Worm (Caenorhabditis elegans) whole organism, young adult: Measurements from ENCODE around the gene C49C3.11.

Source experiments
- C17E4.6 ChIP-seq: fragments of 200-800 bp; sonication (Bioruptor generic); IDR thresholded peaks from 2 replicates; pipeline ENCODE4 v1.3.6; 2022; ENCODE audit warnings: missing genetic modification reagents, missing genetic modification characterization, missing compliant biosample characterization
- D2030.7 ChIP-seq: fragments of 200-800 bp; sonication (Bioruptor generic); IDR thresholded peaks from 2 replicates; pipeline ENCODE4 v1.3.6; 2022; ENCODE audit warnings: missing genetic modification reagents, missing genetic modification characterization, missing compliant biosample characterization
- F33H1.4 ChIP-seq: fragments of 200-800 bp; sonication (Bioruptor generic); IDR thresholded peaks from 2 replicates; pipeline ENCODE4 v1.3.6; 2022; ENCODE audit warnings: missing genetic modification reagents, missing genetic modification characterization, missing compliant biosample characterization
- Y56A3A.18 ChIP-seq: fragments of 200-800 bp; sonication (Bioruptor generic); IDR thresholded peaks from 2 replicates; pipeline ENCODE4 v1.3.6; 2022; ENCODE audit warnings: missing genetic modification reagents, missing genetic modification characterization, missing compliant biosample characterization
- akir-1 ChIP-seq: fragments of 200-800 bp; sonication (Bioruptor generic); optimal IDR thresholded peaks from 2 replicates; lab custom pipeline; 2018; ENCODE audit warnings: mild to moderate bottlenecking, missing genetic modification characterization, moderate library complexity, missing compliant biosample characterization
- aptf-2 ChIP-seq: fragments of 200-800 bp; sonication (Bioruptor generic); conservative IDR thresholded peaks from 2 replicates; pipeline ENCODE4 v1.3.6; 2022; ENCODE audit warnings: missing genetic modification reagents, missing genetic modification characterization, missing compliant biosample characterization
- aptf-3 ChIP-seq: fragments of 200-800 bp; sonication (Bioruptor generic); IDR thresholded peaks from 2 replicates; pipeline ENCODE4 v1.3.6; 2022; ENCODE audit warnings: missing genetic modification characterization, missing compliant biosample characterization
- attf-3 ChIP-seq: fragments of 200-800 bp; sonication (Bioruptor generic); conservative IDR thresholded peaks from 2 replicates; pipeline ENCODE4 v1.3.6; 2022; ENCODE audit warnings: missing genetic modification reagents, missing genetic modification characterization, missing compliant biosample characterization
- attf-5 ChIP-seq: fragments of 200-800 bp; sonication (Bioruptor generic); optimal IDR thresholded peaks from 2 replicates; lab custom pipeline; 2018; ENCODE audit warnings: mild to moderate bottlenecking, missing genetic modification characterization, missing compliant biosample characterization
- attf-6 ChIP-seq: fragments of 200-800 bp; sonication (Bioruptor generic); IDR thresholded peaks from 2 replicates; pipeline ENCODE4 v1.3.6; 2022; ENCODE audit warnings: missing genetic modification reagents, missing genetic modification characterization, missing compliant biosample characterization
- ceh-27 ChIP-seq: fragments of 200-800 bp; sonication (Bioruptor generic); optimal IDR thresholded peaks from 2 replicates; lab custom pipeline; 2018; ENCODE audit warnings: mild to moderate bottlenecking, missing genetic modification characterization, moderate library complexity, missing compliant biosample characterization
- ceh-79 ChIP-seq: sonication (generic microtip); optimal IDR thresholded peaks from 2 replicates; lab custom pipeline; 2017; ENCODE audit warnings: mild to moderate bottlenecking, missing genetic modification characterization, missing compliant biosample characterization
- chd-7 ChIP-seq: sonication (generic microtip); optimal IDR thresholded peaks from 2 replicates; lab custom pipeline; 2016; ENCODE audit warnings: mild to moderate bottlenecking, missing genetic modification characterization, moderate library complexity, missing compliant biosample characterization
- die-1 ChIP-seq: sonication (generic microtip); optimal IDR thresholded peaks from 2 replicates; lab custom pipeline; 2016; ENCODE audit warnings: missing genotype, mild to moderate bottlenecking, missing genetic modification characterization, missing compliant biosample characterization
- dox-1 ChIP-seq: fragments of 200-800 bp; sonication (Bioruptor generic); IDR thresholded peaks from 2 replicates; pipeline ENCODE4 v1.3.6; 2022; ENCODE audit warnings: missing genetic modification reagents, missing genetic modification characterization, missing compliant biosample characterization
- dpff-1 ChIP-seq: sonication (generic microtip); optimal IDR thresholded peaks from 2 replicates; lab custom pipeline; 2017; ENCODE audit warnings: mild to moderate bottlenecking, missing genetic modification characterization, missing compliant biosample characterization
- dpl-1 ChIP-seq: fragments of 150-350 bp; optimal IDR thresholded peaks from 2 replicates; lab custom pipeline; 2014; ENCODE audit warnings: missing biosample characterization, missing genetic modification reagents, missing genetic modification characterization
- ets-4 ChIP-seq: fragments of 200-800 bp; sonication (Bioruptor generic); optimal IDR thresholded peaks from 2 replicates; lab custom pipeline; 2018; ENCODE audit warnings: mild to moderate bottlenecking, missing genetic modification characterization, missing compliant biosample characterization
- fkh-3 ChIP-seq: sonication (generic microtip); optimal IDR thresholded peaks from 2 replicates; lab custom pipeline; 2016; ENCODE audit warnings: mild to moderate bottlenecking, missing genetic modification characterization, missing compliant biosample characterization
- hmg-1.2 ChIP-seq: fragments of 200-800 bp; sonication (Bioruptor generic); IDR thresholded peaks from 2 replicates; pipeline ENCODE4 v1.3.6; 2022; ENCODE audit warnings: missing genetic modification reagents, missing genetic modification characterization, missing compliant biosample characterization
- hmg-20 ChIP-seq: fragments of 200-800 bp; sonication (Bioruptor generic); IDR thresholded peaks from 2 replicates; pipeline ENCODE4 v1.3.6; 2022; ENCODE audit warnings: missing genetic modification reagents, missing genetic modification characterization, missing compliant biosample characterization
- let-526 ChIP-seq: fragments of 200-800 bp; sonication (Bioruptor generic); IDR thresholded peaks from 2 replicates; pipeline ENCODE4 v1.3.6; 2022; ENCODE audit warnings: missing genetic modification reagents, missing genetic modification characterization, missing compliant biosample characterization
- lin-26 ChIP-seq: fragments of 200-800 bp; sonication (Bioruptor generic); IDR thresholded peaks from 2 replicates; pipeline ENCODE4 v1.3.6; 2022; ENCODE audit warnings: missing genetic modification reagents, missing genetic modification characterization, missing compliant biosample characterization
- lin-35 ChIP-seq, 3 experiments: fragments of 150-350 bp in 2 of 3; sonication (generic microtip) in 1 of 3; optimal IDR thresholded peaks; 2 replicates each; lab custom pipeline; 2014 to 2018; ENCODE audit warnings: missing biosample characterization in 3 of 3, missing genetic modification characterization in 3 of 3, missing genetic modification reagents in 3 of 3
- lin-54 ChIP-seq: fragments of 200-800 bp; sonication (Bioruptor generic); optimal IDR thresholded peaks from 2 replicates; lab custom pipeline; 2018; ENCODE audit warnings: mild to moderate bottlenecking, missing genetic modification characterization, missing compliant biosample characterization
- lsl-1 ChIP-seq: fragments of 200-800 bp; sonication (Bioruptor generic); optimal IDR thresholded peaks from 2 replicates; lab custom pipeline; 2018; ENCODE audit warnings: mild to moderate bottlenecking, missing genetic modification characterization, moderate library complexity, missing compliant biosample characterization
- madf-6 ChIP-seq: fragments of 200-800 bp; sonication (Bioruptor generic); IDR thresholded peaks from 2 replicates; pipeline ENCODE4 v1.3.6; 2022; ENCODE audit warnings: missing genetic modification reagents, missing genetic modification characterization, missing compliant biosample characterization
- mcd-1 ChIP-seq: fragments of 200-800 bp; sonication (Bioruptor generic); IDR thresholded peaks from 2 replicates; pipeline ENCODE4 v1.3.6; 2022; ENCODE audit warnings: missing genetic modification reagents, missing genetic modification characterization, missing compliant biosample characterization
- mel-28 ChIP-seq: sonication (generic microtip); optimal IDR thresholded peaks from 2 replicates; lab custom pipeline; 2016; ENCODE audit warnings: borderline replicate concordance, mild to moderate bottlenecking, missing genetic modification characterization, missing compliant biosample characterization
- mes-4 ChIP-seq: sonication (generic microtip); optimal IDR thresholded peaks from 2 replicates; lab custom pipeline; 2016; ENCODE audit warnings: missing genotype, missing genetic modification characterization, missing compliant biosample characterization
- nfyb-1 ChIP-seq: fragments of 200-800 bp; sonication (Bioruptor generic); IDR thresholded peaks from 2 replicates; pipeline ENCODE4 v1.3.6; 2022; ENCODE audit warnings: missing genetic modification reagents, missing genetic modification characterization, missing compliant biosample characterization
- nhr-120 ChIP-seq: fragments of 200-800 bp; sonication (Bioruptor generic); IDR thresholded peaks from 2 replicates; pipeline ENCODE4 v1.3.6; 2022; ENCODE audit warnings: missing genetic modification characterization, missing compliant biosample characterization
- nhr-27 ChIP-seq: fragments of 200-800 bp; sonication (Bioruptor generic); optimal IDR thresholded peaks from 2 replicates; lab custom pipeline; 2018; ENCODE audit warnings: mild to moderate bottlenecking, missing genetic modification characterization, moderate library complexity, missing compliant biosample characterization
- rpc-1 ChIP-seq, 2 experiments: fragments of 150-350 bp in 1 of 2; sonication (generic microtip) in 1 of 2; optimal IDR thresholded peaks; 2 replicates each; lab custom pipeline; 2014 to 2018; ENCODE audit warnings: missing biosample characterization in 1 of 2, missing genetic modification characterization in 1 of 2, missing genetic modification reagents in 1 of 2, missing genotype in 1 of 2
- snpc-1.3 ChIP-seq: sonication (generic microtip); optimal IDR thresholded peaks from 2 replicates; lab custom pipeline; 2017; ENCODE audit warnings: missing genetic modification characterization, mild to moderate bottlenecking, missing compliant biosample characterization, antibody characterized with exemption, moderate library complexity, missing genotype, missing genetic modification reagents; ENCODE audit not compliant: insufficient read depth
- snpc-3.4 ChIP-seq: sonication (generic microtip); optimal IDR thresholded peaks from 2 replicates; lab custom pipeline; 2017; ENCODE audit warnings: missing genetic modification characterization, mild to moderate bottlenecking, missing compliant biosample characterization, antibody characterized with exemption, moderate library complexity, missing genotype, missing genetic modification reagents
- snpc-4 ChIP-seq, 5 experiments: fragments of 150-350 bp in 1 of 5; sonication (generic microtip) in 4 of 5; optimal IDR thresholded peaks; 2 replicates each; lab custom pipeline; 2014 to 2018; ENCODE audit warnings: missing genetic modification characterization in 5 of 5, missing biosample characterization in 3 of 5, antibody characterized with exemption in 2 of 5, mild to moderate bottlenecking in 2 of 5, missing compliant biosample characterization in 2 of 5, missing genotype in 2 of 5, moderate library complexity in 2 of 5, missing genetic modification reagents in 1 of 5
- tbp1 ChIP-seq: fragments of 200-800 bp; sonication (Bioruptor generic); optimal IDR thresholded peaks from 2 replicates; lab custom pipeline; 2018; ENCODE audit warnings: mild to moderate bottlenecking, missing genetic modification characterization, missing compliant biosample characterization
- tbx-9 ChIP-seq: sonication (generic microtip); optimal IDR thresholded peaks from 2 replicates; lab custom pipeline; 2016; ENCODE audit warnings: borderline replicate concordance, missing genetic modification characterization, inconsistent platforms, missing compliant biosample characterization
- xnd-1 ChIP-seq: sonication (generic microtip); optimal IDR thresholded peaks from 2 replicates; lab custom pipeline; 2016; ENCODE audit warnings: missing genotype, missing genetic modification reagents, missing genetic modification characterization, missing compliant biosample characterization
- zim-3 ChIP-seq: sonication (generic microtip); optimal IDR thresholded peaks from 2 replicates; lab custom pipeline; 2017; ENCODE audit warnings: mild to moderate bottlenecking, missing genetic modification characterization, moderate library complexity, missing compliant biosample characterization
- ztf-25 ChIP-seq: fragments of 200-800 bp; sonication (Bioruptor generic); IDR thresholded peaks from 2 replicates; pipeline ENCODE4 v1.3.6; 2022; ENCODE audit warnings: missing genetic modification reagents, missing genetic modification characterization, missing compliant biosample characterization
- ztf-3 ChIP-seq: fragments of 200-800 bp; sonication (Bioruptor generic); optimal IDR thresholded peaks from 2 replicates; lab custom pipeline; 2018; ENCODE audit warnings: mild to moderate bottlenecking, missing genetic modification characterization, missing compliant biosample characterization
- ztf-6 ChIP-seq: fragments of 200-800 bp; sonication (Bioruptor generic); IDR thresholded peaks from 2 replicates; pipeline ENCODE4 v1.3.6; 2022; ENCODE audit warnings: missing genetic modification reagents, missing genetic modification characterization, missing compliant biosample characterization

The C49C3.11 gene

ce11 chrIV:17376127-17376526, 32.5 kb downstream of the C49C3.11 start, which contains the start of gene haf-1:
Gene haf-1 (plus strand): TSS chrIV:17376427.
- TF ChIP-seq chd-7 (tag; lab: Kevin White, UChicago) (no peak), Y56A3A.18 (GFP tag; lab: Robert Waterston, UW) (no peak), nhr-27 (tag; lab: Kevin White, UChicago) (no peak), lin-54 (GFP tag; lab: Kevin White, UChicago) (no peak), ztf-25 (GFP tag; lab: Robert Waterston, UW) (no peak), rpc-1 (optimal IDR thresholded peaks at IDR 0.05; lab: Kevin White, UChicago) (no peak), rpc-1 (tag; optimal IDR thresholded peaks at IDR 0.05; lab: Kevin White, UChicago) (no peak), snpc-1.3 (no peak), madf-6 (no peak), aptf-2 (GFP tag; lab: Robert Waterston, UW) (no peak), fkh-3 (no peak), zim-3 (tag; lab: Kevin White, UChicago) (no peak), xnd-1 (no peak), hmg-20 (GFP tag; lab: Robert Waterston, UW) (no peak), ceh-79 (no peak), akir-1 (GFP tag; lab: Kevin White, UChicago) (no peak)

ce11 chrIV:17380061-17380680, 36.6 kb downstream of the C49C3.11 start, which contains the start of the genes C30H6.9 and dlat-2:
Gene C30H6.9 (minus strand): TSS chrIV:17380170.
Gene dlat-2 (plus strand): TSS chrIV:17380626.
- TF ChIP-seq nfyb-1 (GFP tag; lab: Robert Waterston, UW) (no peak), F33H1.4 (GFP tag; lab: Robert Waterston, UW) (peak; percentile 80), xnd-1 (peak; percentile 38), dox-1 (GFP tag; lab: Robert Waterston, UW) (peak; percentile 44; the same call in 1 of the 2 replicates), snpc-4 (GFP tag; optimal IDR thresholded peaks at IDR 0.05; lab: Kevin White, UChicago) (peak; percentile 24), snpc-4 (tag; optimal IDR thresholded peaks at IDR 0.05; lab: Kevin White, UChicago) (peak in 3 of 4 experiments; percentile 72 to 84 (median 83)), mes-4 (no peak), madf-6 (peak; percentile 62), lsl-1 (GFP tag; lab: Kevin White, UChicago) (peak; percentile 73), nhr-120 (GFP tag; lab: Robert Waterston, UW) (no peak), tbp1 (GFP tag; lab: Kevin White, UChicago) (peak; percentile 11), D2030.7 (GFP tag; lab: Robert Waterston, UW) (peak; percentile 41; the same call in 1 of the 2 replicates), attf-5 (GFP tag; lab: Kevin White, UChicago) (peak; percentile 32), lin-54 (GFP tag; lab: Kevin White, UChicago) (peak; percentile 3), hmg-1.2 (GFP tag; lab: Robert Waterston, UW) (no peak), rpc-1 (optimal IDR thresholded peaks at IDR 0.05; lab: Kevin White, UChicago) (no peak), rpc-1 (tag; optimal IDR thresholded peaks at IDR 0.05; lab: Kevin White, UChicago) (no peak), ceh-79 (no peak), lin-35 (GFP tag; optimal IDR thresholded peaks at IDR 0.05; lab: Kevin White, UChicago) (no peak), mcd-1 (GFP tag; lab: Robert Waterston, UW) (peak; percentile 77), attf-6 (GFP tag; lab: Robert Waterston, UW) (peak; percentile 65; the same call in 1 of the 2 replicates), lin-26 (no peak)

- TF ChIP-seq ceh-27 (no peak), ztf-3 (GFP tag; lab: Kevin White, UChicago) (no peak), aptf-3 (GFP tag; lab: Robert Waterston, UW) (no peak), tbx-9 (tag; lab: Kevin White, UChicago) (no peak), dpff-1 (tag; lab: Kevin White, UChicago) (no peak), mel-28 (no peak), dpl-1 (GFP tag; lab: Kevin White, UChicago) (no peak), F33H1.4 (GFP tag; lab: Robert Waterston, UW) (no peak), snpc-3.4 (tag; lab: Kevin White, UChicago) (no peak), let-526 (GFP tag; lab: Robert Waterston, UW) (no peak), mes-4 (no peak), ztf-6 (GFP tag; lab: Robert Waterston, UW) (no peak), die-1 (tag; lab: Kevin White, UChicago) (no peak), attf-3 (no peak), C17E4.6 (GFP tag; lab: Robert Waterston, UW) (no peak), ets-4 (GFP tag; lab: Kevin White, UChicago) (no peak)
Observed at ce11 chrIV:17382029-17382428, 38.4 kb downstream of the C49C3.11 start, which contains the start of gene C30H6.8. Gene C30H6.8 (plus strand): TSS chrIV:17382329.
